Fruit fly (Drosophila melanogaster): ENCODE measurements around the gene Polr3D.

dm6 chr3L:18061240-18061639 is 48.1 kb downstream of the Polr3D start:
- TF ChIP-seq ttk (optimal IDR thresholded peaks at IDR 0.05) (no peak), psq (optimal IDR thresholded peaks at IDR 0.05) (no peak), Myc (optimal IDR thresholded peaks at IDR 0.05) (no peak), h (optimal IDR thresholded peaks at IDR 0.05) (no peak), Sin3A (optimal IDR thresholded peaks at IDR 0.05) (no peak)

Measured in Kc167 (cell line).